Fruit fly (Drosophila melanogaster) whole organism, adult: ENCODE measurements around the gene CG43689.
A peak's percentile ranks its signal among the peaks of the same experiment; 100 is the strongest.

Experiments
- CG11617 ChIP-seq: fragments of 200-800 bp; sonication (Bioruptor generic); optimal IDR thresholded peaks from 2 replicates; lab custom pipeline; 2017; ENCODE audit warnings: mild to moderate bottlenecking, missing biosample characterization, missing genetic modification reagents, missing genetic modification characterization
- CG12768 ChIP-seq: fragments of 200-800 bp; sonication (Bioruptor generic); optimal IDR thresholded peaks from 2 replicates; lab custom pipeline; 2017; ENCODE audit warnings: missing biosample characterization, missing genetic modification characterization, mild to moderate bottlenecking, moderate library complexity, missing genetic modification reagents
- CG14711 ChIP-seq: fragments of 200-800 bp; sonication (Bioruptor generic); optimal IDR thresholded peaks from 2 replicates; lab custom pipeline; 2018; ENCODE audit warnings: missing biosample characterization, mild to moderate bottlenecking, missing genetic modification characterization, moderate library complexity
- CG1620 ChIP-seq: fragments of 200-800 bp; sonication (Bioruptor generic); optimal IDR thresholded peaks from 2 replicates; lab custom pipeline; 2016; ENCODE audit warnings: missing biosample characterization, missing genetic modification characterization
- CG33017 ChIP-seq: fragments of 200-800 bp; sonication (Bioruptor generic); optimal IDR thresholded peaks from 2 replicates; lab custom pipeline; 2018; ENCODE audit warnings: missing biosample characterization, mild to moderate bottlenecking, missing genetic modification characterization, moderate library complexity
- CG5204 ChIP-seq: fragments of 200-800 bp; sonication (Bioruptor generic); optimal IDR thresholded peaks from 2 replicates; lab custom pipeline; 2016; ENCODE audit warnings: missing biosample characterization, missing genetic modification characterization
- CG7045 ChIP-seq: fragments of 200-800 bp; sonication (Bioruptor generic); optimal IDR thresholded peaks from 2 replicates; lab custom pipeline; 2017; ENCODE audit warnings: missing biosample characterization, mild to moderate bottlenecking, missing genetic modification characterization
- CG7101 ChIP-seq: fragments of 200-800 bp; sonication (Bioruptor generic); optimal IDR thresholded peaks from 2 replicates; lab custom pipeline; 2018; ENCODE audit warnings: missing biosample characterization, mild to moderate bottlenecking, missing genetic modification characterization, moderate library complexity
- Clk ChIP-seq: fragments of 200-800 bp; sonication (Bioruptor generic); optimal IDR thresholded peaks from 2 replicates; lab custom pipeline; 2017; ENCODE audit warnings: missing biosample characterization, missing genetic modification characterization
- Crg-1 ChIP-seq: fragments of 200-800 bp; sonication (Bioruptor generic); optimal IDR thresholded peaks from 2 replicates; lab custom pipeline; 2016; ENCODE audit warnings: missing biosample characterization, missing genetic modification characterization
- Hr96 ChIP-seq: fragments of 200-800 bp; sonication (Bioruptor generic); optimal IDR thresholded peaks from 2 replicates; lab custom pipeline; 2016; ENCODE audit warnings: missing biosample characterization, missing genetic modification characterization
- Mnt ChIP-seq: fragments of 200-800 bp; sonication (Bioruptor generic); optimal IDR thresholded peaks from 2 replicates; lab custom pipeline; 2016; ENCODE audit warnings: missing biosample characterization, mild to moderate bottlenecking, missing genetic modification characterization
- bab1 ChIP-seq: fragments of 200-800 bp; sonication (Bioruptor generic); optimal IDR thresholded peaks from 3 replicates; lab custom pipeline; 2019; ENCODE audit warnings: missing biosample characterization, mild to moderate bottlenecking, missing genetic modification characterization, moderate library complexity
- cic ChIP-seq: fragments of 200-800 bp; sonication (Bioruptor generic); optimal IDR thresholded peaks from 2 replicates; lab custom pipeline; 2017; ENCODE audit warnings: missing biosample characterization, mild to moderate bottlenecking, missing genetic modification characterization, moderate library complexity
- cnc ChIP-seq, 2 experiments: fragments of >200 bp; optimal IDR thresholded peaks; 2 replicates each; lab custom pipeline; 2017
- kay ChIP-seq: fragments of 200-800 bp; sonication (Bioruptor generic); peaks from one replicate; lab custom pipeline; 2016; ENCODE audit warnings: missing biosample characterization, missing genetic modification characterization, borderline replicate concordance
- ovo ChIP-seq: fragments of 200-800 bp; sonication (Bioruptor generic); optimal IDR thresholded peaks from 2 replicates; lab custom pipeline; 2016; ENCODE audit warnings: missing biosample characterization, missing genetic modification characterization
- pad ChIP-seq: fragments of 200-800 bp; sonication (Bioruptor generic); optimal IDR thresholded peaks from 3 replicates; lab custom pipeline; 2017; ENCODE audit warnings: missing biosample characterization, missing genetic modification characterization, mild to moderate bottlenecking, moderate library complexity, missing genetic modification reagents
- tj ChIP-seq: fragments of 200-800 bp; sonication (Bioruptor generic); optimal IDR thresholded peaks from 3 replicates; lab custom pipeline; 2017; ENCODE audit warnings: missing biosample characterization, mild to moderate bottlenecking, missing genetic modification characterization, moderate library complexity
- toe ChIP-seq: fragments of 200-800 bp; sonication (Bioruptor generic); optimal IDR thresholded peaks from 2 replicates; lab custom pipeline; 2016; ENCODE audit warnings: missing biosample characterization, missing genetic modification characterization

Gene CG43689

DNA sequence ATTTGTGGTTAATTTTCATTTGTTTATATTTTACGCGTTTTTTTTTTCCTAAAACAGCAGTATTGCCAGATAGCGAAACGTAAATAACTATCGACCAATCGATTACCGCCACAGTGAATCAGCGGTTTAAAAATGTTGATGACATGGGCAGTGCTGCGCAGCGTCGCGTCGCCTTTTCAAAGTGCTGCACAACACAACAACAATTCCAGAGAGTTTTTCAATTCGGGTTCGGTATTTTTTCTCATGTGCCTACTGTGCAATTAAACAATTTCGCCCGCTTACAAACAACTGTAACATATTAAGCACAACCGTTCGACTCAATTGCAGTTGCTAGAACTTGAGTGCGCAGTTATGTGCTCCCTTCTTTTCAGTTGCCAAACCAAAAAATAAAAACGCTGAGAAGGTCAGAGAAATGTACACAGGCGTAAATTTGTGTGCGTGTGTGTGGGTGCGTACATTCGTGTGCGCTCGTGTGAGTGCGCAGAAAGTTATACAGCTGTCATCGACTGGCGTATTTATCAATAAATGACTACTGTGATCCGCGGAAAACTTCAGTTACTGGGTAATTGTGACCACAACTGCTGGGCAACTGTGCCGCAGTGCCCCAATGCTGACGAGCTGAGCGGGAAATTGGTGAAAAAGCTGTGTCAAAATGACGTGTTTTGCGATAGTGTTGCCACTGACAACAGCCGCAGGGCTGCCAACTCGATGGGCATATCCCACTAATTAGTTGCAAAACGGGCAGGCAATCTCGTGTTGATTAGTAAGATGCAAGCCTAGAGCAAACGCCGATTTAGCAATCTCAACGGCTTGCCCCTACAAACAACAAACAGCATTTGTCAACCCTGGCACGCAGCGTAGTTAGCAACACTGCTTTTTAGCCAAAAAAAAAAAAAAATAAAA lies 41.5 kb downstream of the CG43689 start, which contains the start of the genes tyf and Tip60:
Gene tyf, plus strand, starts transcription at position 187 of the 903 bp plus-strand sequence.
Gene Tip60, minus strand, starts transcription at position 654 of the 903 bp plus-strand sequence.
- TF ChIP-seq bab1 (GFP tag; lab: Kevin White, UChicago) (peak; percentile 61), CG33017 (no peak), Mnt (GFP tag; lab: Kevin White, UChicago) (peak; percentile 69), Clk (no peak), Crg-1 (peak; percentile 58), CG5204 (no peak), CG14711 (tag; lab: Kevin White, UChicago) (peak; percentile 74), pad (GFP tag; lab: Kevin White, UChicago) (peak; percentile 39), CG11617 (peak; percentile 3), cnc (optimal IDR thresholded peaks at IDR 0.05; lab: Kevin White, UChicago) (peak; percentile 78 to 89), tj (peak; percentile 63), CG7101 (tag; lab: Kevin White, UChicago) (peak; percentile 38), CG1620 (GFP tag; lab: Kevin White, UChicago) (peak; percentile 59)

DNA sequence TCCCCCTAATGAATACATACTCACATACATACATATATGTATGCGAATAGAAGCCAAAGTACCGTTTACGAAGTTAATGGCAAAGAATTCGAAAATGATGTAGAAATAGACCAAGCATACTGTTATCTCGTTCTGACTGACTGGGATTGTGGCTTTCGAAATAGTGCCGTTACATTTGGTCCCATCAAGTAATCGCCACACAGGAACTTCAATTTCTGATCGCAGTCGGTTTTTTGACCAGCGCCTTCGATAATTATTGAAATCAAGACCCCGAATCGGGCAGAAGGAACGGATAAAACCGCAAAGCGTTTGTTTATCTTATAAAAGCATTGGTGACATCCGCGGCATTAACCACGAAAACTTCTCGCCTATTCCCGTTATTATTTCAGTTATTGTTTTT lies 44.0 kb downstream of the CG43689 start:
- TF ChIP-seq CG1620 (GFP tag; lab: Kevin White, UChicago) (no peak), ovo (GFP tag; lab: Kevin White, UChicago) (peak; percentile 88), CG7045 (no peak), tj (no peak), Clk (no peak), cic (GFP tag; lab: Kevin White, UChicago) (no peak), CG7101 (tag; lab: Kevin White, UChicago) (no peak), Hr96 (GFP tag; lab: Kevin White, UChicago) (no peak), CG33017 (no peak), pad (GFP tag; lab: Kevin White, UChicago) (peak; percentile 87), CG5204 (no peak)

DNA sequence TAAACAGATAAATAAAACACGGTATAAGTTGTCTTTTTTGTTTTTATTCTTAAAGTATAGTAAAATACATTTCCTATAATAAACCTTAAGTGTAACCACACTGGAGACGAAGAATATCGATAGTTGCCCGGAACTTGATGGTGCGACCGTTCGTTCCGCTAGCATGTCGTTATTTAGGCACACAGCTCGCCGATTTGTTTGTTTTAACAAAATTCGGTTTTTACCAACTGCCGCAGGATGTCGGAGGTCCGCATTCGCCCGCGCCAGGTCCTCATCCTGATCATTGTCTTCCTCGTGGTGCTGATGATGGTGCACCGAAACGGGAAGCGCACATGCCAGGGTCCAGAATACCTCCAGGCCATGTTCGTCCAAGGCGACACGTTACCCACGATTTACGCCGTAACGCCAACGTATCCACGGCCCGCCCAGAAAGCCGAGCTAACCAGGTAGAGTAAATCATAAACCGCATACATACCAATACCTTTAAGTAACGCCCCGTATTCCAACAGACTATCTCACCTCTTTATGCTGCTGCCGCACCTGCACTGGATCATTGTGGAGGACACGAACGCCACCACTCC lies 55.6 kb downstream of the CG43689 start, which contains the start of gene GlcAT-I:
Gene GlcAT-I, plus strand, starts transcription at position 163 of the 581 bp plus-strand sequence.
- no peak for TF ChIP-seq Mnt (GFP tag; lab: Kevin White, UChicago)
- no peak for TF ChIP-seq ovo (GFP tag; lab: Kevin White, UChicago)
- TF ChIP-seq cic (GFP tag; lab: Kevin White, UChicago), result no peak
- TF ChIP-seq CG11617, result no peak
- no peak for TF ChIP-seq CG1620 (GFP tag; lab: Kevin White, UChicago)
- TF ChIP-seq Clk, result no peak
- TF ChIP-seq Hr96 (GFP tag; lab: Kevin White, UChicago), result no peak
- no peak for TF ChIP-seq cnc (optimal IDR thresholded peaks at IDR 0.05; lab: Kevin White, UChicago)
- no peak for TF ChIP-seq CG7101 (tag; lab: Kevin White, UChicago)
- no peak for TF ChIP-seq CG33017
- TF ChIP-seq tj, result no peak
- TF ChIP-seq bab1 (GFP tag; lab: Kevin White, UChicago), result no peak
- TF ChIP-seq toe (GFP tag; lab: Kevin White, UChicago), result no peak
- no peak for TF ChIP-seq CG14711 (tag; lab: Kevin White, UChicago)
- no peak for TF ChIP-seq CG7045
- no peak for TF ChIP-seq kay
- TF ChIP-seq pad (GFP tag; lab: Kevin White, UChicago), result no peak

DNA sequence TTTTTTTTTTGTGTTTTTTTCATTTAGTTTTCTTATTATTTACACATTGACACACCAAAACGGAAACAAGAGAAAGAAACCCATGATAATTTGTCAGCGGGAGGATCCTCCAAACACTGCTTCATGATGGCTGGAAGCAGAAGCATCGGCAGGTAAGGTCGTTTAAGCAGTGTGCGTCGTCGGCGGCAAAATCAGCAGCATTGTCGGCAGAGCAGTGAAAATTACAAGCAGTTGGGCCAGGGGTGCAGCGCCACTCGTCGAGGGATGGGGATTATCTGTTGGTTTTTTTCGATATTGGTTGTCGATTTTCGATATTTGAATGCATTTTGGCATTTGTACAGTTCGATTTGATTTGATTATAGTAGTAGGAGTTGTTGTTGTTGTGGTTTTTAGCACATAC lies 63.5 kb downstream of the CG43689 start:
- TF ChIP-seq Clk, result no peak
- no peak for TF ChIP-seq CG1620 (GFP tag; lab: Kevin White, UChicago)
- TF ChIP-seq toe (GFP tag; lab: Kevin White, UChicago), result no peak
- no peak for TF ChIP-seq bab1 (GFP tag; lab: Kevin White, UChicago)
- TF ChIP-seq CG33017, result no peak
- TF ChIP-seq Crg-1, result no peak
- no peak for TF ChIP-seq tj
- no peak for TF ChIP-seq kay
- no peak for TF ChIP-seq CG14711 (tag; lab: Kevin White, UChicago)
- no peak for TF ChIP-seq pad (GFP tag; lab: Kevin White, UChicago)
- no peak for TF ChIP-seq CG12768 (GFP tag; lab: Kevin White, UChicago)
- no peak for TF ChIP-seq Mnt (GFP tag; lab: Kevin White, UChicago)
- TF ChIP-seq CG7045, result no peak
- no peak for TF ChIP-seq cnc (optimal IDR thresholded peaks at IDR 0.05; lab: Kevin White, UChicago)
- TF ChIP-seq CG11617, result no peak
- TF ChIP-seq cic (GFP tag; lab: Kevin White, UChicago), result no peak
- no peak for TF ChIP-seq CG7101 (tag; lab: Kevin White, UChicago)
